Fruit fly (Drosophila melanogaster) whole organism, wandering third instar larva: ENCODE measurements around the gene mon2.

Experiments used
- Abd-B ChIP-seq: fragments of >200 bp; optimal IDR thresholded peaks from 2 replicates; lab custom pipeline; 2017; ENCODE audit warnings: missing biosample characterization, missing genetic modification characterization
- CG9705 ChIP-seq: fragments of 200-800 bp; sonication (Bioruptor generic); optimal IDR thresholded peaks from 2 replicates; lab custom pipeline; 2018; ENCODE audit warnings: missing biosample characterization, mild to moderate bottlenecking, missing genetic modification characterization
- Dfd ChIP-seq: fragments of >200 bp; optimal IDR thresholded peaks from 2 replicates; lab custom pipeline; 2017; ENCODE audit warnings: missing biosample characterization, missing genetic modification characterization
- Dif ChIP-seq: fragments of 200-275, 200-300 bp; sonication (Bioruptor generic); optimal IDR thresholded peaks from 2 replicates; lab custom pipeline; 2018; ENCODE audit warnings: missing biosample characterization, missing genetic modification characterization; ENCODE audit not compliant: partially characterized antibody
- GATAd ChIP-seq: sonication (Bioruptor generic); optimal IDR thresholded peaks from 2 replicates; lab custom pipeline; 2016; ENCODE audit warnings: missing biosample characterization, missing genetic modification characterization
- HLH106 ChIP-seq: fragments of 200-800 bp; optimal IDR thresholded peaks from 3 replicates; lab custom pipeline; 2019; ENCODE audit warnings: missing biosample characterization, mild to moderate bottlenecking, missing genetic modification characterization, moderate library complexity
- Hnf4 ChIP-seq: fragments of 200-800 bp; sonication (Bioruptor generic); optimal IDR thresholded peaks from 2 replicates; lab custom pipeline; 2016; ENCODE audit warnings: missing biosample characterization, mild to moderate bottlenecking, missing genetic modification characterization
- Hr83 ChIP-seq: fragments of 200-300 bp; sonication (Bioruptor generic); optimal IDR thresholded peaks from 2 replicates; lab custom pipeline; 2016; ENCODE audit warnings: missing biosample characterization, mild to moderate bottlenecking, missing genetic modification characterization, moderate library complexity; ENCODE audit not compliant: poor library complexity, severe bottlenecking
- Jra ChIP-seq: sonication (Bioruptor generic); optimal IDR thresholded peaks from 2 replicates; lab custom pipeline; 2016; ENCODE audit warnings: missing biosample characterization, missing genetic modification characterization
- Mio ChIP-seq: sonication (Bioruptor generic); optimal IDR thresholded peaks from 2 replicates; lab custom pipeline; 2016; ENCODE audit warnings: missing biosample characterization, missing genetic modification characterization
- Myc ChIP-seq: fragments of >200 bp; optimal IDR thresholded peaks from 2 replicates; lab custom pipeline; 2017
- N ChIP-seq: fragments of >200 bp; optimal IDR thresholded peaks from 2 replicates; lab custom pipeline; 2018; ENCODE audit warnings: missing biosample characterization, missing external identifiers, missing genetic modification characterization
- OdsH ChIP-seq: fragments of 200-800 bp; sonication (Bioruptor generic); optimal IDR thresholded peaks from 2 replicates; lab custom pipeline; 2016; ENCODE audit warnings: missing biosample characterization, mild to moderate bottlenecking, missing genetic modification characterization
- Rel ChIP-seq, 2 experiments: fragments of 200-800 bp; sonication (Bioruptor generic) in 1 of 2; optimal IDR thresholded peaks; 2 replicates in 1 of 2; 3 replicates in 1 of 2; lab custom pipeline; 2016 to 2019; ENCODE audit warnings: mild to moderate bottlenecking in 2 of 2, missing biosample characterization in 2 of 2, missing genetic modification characterization in 2 of 2, moderate library complexity in 1 of 2
- Sp1 ChIP-seq: fragments of 200-800 bp; sonication (Bioruptor generic); optimal IDR thresholded peaks from 3 replicates; lab custom pipeline; 2019; ENCODE audit warnings: missing biosample characterization, mild to moderate bottlenecking, missing genetic modification characterization, moderate library complexity
- Vsx2 ChIP-seq: fragments of 200-300, 225-300 bp; sonication (Bioruptor generic); optimal IDR thresholded peaks from 2 replicates; lab custom pipeline; 2018; ENCODE audit warnings: missing biosample characterization, missing genetic modification characterization; ENCODE audit not compliant: partially characterized antibody
- br ChIP-seq: fragments of 200-800 bp; sonication (Bioruptor generic); optimal IDR thresholded peaks from 2 replicates; lab custom pipeline; 2016; ENCODE audit warnings: missing biosample characterization, missing genetic modification characterization
- brk ChIP-seq: fragments of 200-800 bp; sonication (Bioruptor generic); optimal IDR thresholded peaks from 2 replicates; lab custom pipeline; 2016; ENCODE audit warnings: missing biosample characterization, mild to moderate bottlenecking, missing genetic modification characterization
- dl ChIP-seq, 2 experiments: fragments of 175-275, 200-275 bp in 1 of 2; fragments of 200-275 bp in 1 of 2; sonication (Bioruptor generic); optimal IDR thresholded peaks; lab custom pipeline; 2018; ENCODE audit warnings: mild to moderate bottlenecking in 2 of 2, missing biosample characterization in 2 of 2, missing genetic modification characterization in 2 of 2, moderate library complexity in 2 of 2; ENCODE audit not compliant: partially characterized antibody in 2 of 2, insufficient read depth in 1 of 2
- dmrt93B ChIP-seq: fragments of 200-800 bp; sonication (Bioruptor generic); optimal IDR thresholded peaks from 2 replicates; lab custom pipeline; 2018; ENCODE audit warnings: missing biosample characterization, mild to moderate bottlenecking, missing genetic modification characterization
- dsf ChIP-seq: sonication (Bioruptor generic); optimal IDR thresholded peaks from 2 replicates; lab custom pipeline; 2016; ENCODE audit warnings: missing biosample characterization, missing genetic modification characterization, borderline replicate concordance
- foxo ChIP-seq, 2 experiments: fragments of 200-800 bp; sonication (Bioruptor generic); optimal IDR thresholded peaks; 2 replicates in 1 of 2; 3 replicates in 1 of 2; lab custom pipeline; 2016 to 2017; ENCODE audit warnings: missing biosample characterization in 2 of 2, missing genetic modification characterization in 2 of 2
- fru ChIP-seq: fragments of 200-800 bp; sonication (Bioruptor generic); optimal IDR thresholded peaks from 3 replicates; lab custom pipeline; 2016; ENCODE audit warnings: missing biosample characterization, mild to moderate bottlenecking, missing genetic modification characterization
- h ChIP-seq: fragments of 200-800 bp; sonication (Bioruptor generic); optimal IDR thresholded peaks from 3 replicates; lab custom pipeline; 2016; ENCODE audit warnings: missing biosample characterization, mild to moderate bottlenecking, missing genetic modification characterization
- jim ChIP-seq: fragments of 175-275, 200-325 bp; sonication (Bioruptor generic); optimal IDR thresholded peaks from 2 replicates; lab custom pipeline; 2016; ENCODE audit warnings: missing biosample characterization, mild to moderate bottlenecking, missing genetic modification characterization
- pan ChIP-seq: fragments of >200 bp; optimal IDR thresholded peaks from 2 replicates; lab custom pipeline; 2017
- psq ChIP-seq: fragments of 200-800 bp; sonication (Bioruptor generic); optimal IDR thresholded peaks from 3 replicates; lab custom pipeline; 2017; ENCODE audit warnings: missing biosample characterization, mild to moderate bottlenecking, missing genetic modification characterization, moderate library complexity
- rgr ChIP-seq: fragments of 200-800 bp; sonication (Bioruptor generic); optimal IDR thresholded peaks from 3 replicates; lab custom pipeline; 2016; ENCODE audit warnings: missing biosample characterization, mild to moderate bottlenecking, missing genetic modification characterization
- sage ChIP-seq: fragments of 200-800 bp; sonication (Bioruptor generic); optimal IDR thresholded peaks from 2 replicates; lab custom pipeline; 2016; ENCODE audit warnings: missing biosample characterization, mild to moderate bottlenecking, missing genetic modification characterization
- sv ChIP-seq: fragments of 200-800 bp; sonication (Bioruptor generic); optimal IDR thresholded peaks from 3 replicates; lab custom pipeline; 2016; ENCODE audit warnings: missing biosample characterization, missing genetic modification characterization
- usp ChIP-seq: fragments of >200 bp; optimal IDR thresholded peaks from 2 replicates; lab custom pipeline; 2017; ENCODE audit warnings: missing biosample characterization, missing genetic modification characterization

The mon2 gene

DNA sequence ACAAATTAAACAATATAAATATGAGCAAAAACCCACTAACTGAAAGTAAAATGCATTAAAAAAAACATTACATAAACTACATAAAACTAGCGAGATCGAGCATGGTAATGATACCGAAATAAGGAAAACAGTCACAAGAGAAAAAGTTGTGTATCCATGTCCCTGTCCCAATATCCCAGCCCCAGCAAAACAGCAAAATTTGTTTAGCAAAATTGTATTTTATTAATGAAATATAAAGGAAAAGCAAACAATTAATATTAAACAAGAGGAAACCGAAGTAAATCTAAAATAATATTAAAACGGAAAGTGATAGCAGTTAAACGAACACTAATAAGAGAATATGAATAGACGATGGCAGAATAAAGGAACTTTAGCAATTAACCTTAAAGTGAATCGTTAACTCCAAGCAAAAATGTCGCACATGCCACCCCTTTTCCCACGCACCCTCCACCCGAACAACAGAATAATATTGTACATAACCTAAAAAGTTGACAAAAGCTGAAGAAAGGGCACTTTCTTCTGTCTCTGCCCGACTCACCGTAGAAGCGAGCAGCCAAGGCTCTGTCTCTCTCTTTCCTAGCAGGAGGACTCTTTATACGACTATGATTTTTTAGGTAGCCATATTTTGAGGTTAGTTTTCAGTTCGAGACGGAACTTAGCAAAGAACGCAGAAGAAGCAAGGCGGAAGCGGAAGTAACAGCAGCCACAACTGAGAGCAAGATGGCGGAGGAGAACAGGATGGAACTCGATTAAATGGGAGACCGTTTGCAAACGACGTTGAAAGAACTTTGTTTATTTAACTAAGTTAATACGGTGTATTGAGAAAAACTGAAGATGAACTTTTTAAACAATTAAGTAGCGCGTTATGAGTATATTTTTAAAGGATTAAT is 13.0 kb downstream of the mon2 start:
- TF ChIP-seq sv (GFP tag; lab: Kevin White, UChicago), result no peak
- no peak for TF ChIP-seq Abd-B (GFP tag; lab: Kevin White, UChicago)
- TF ChIP-seq Myc (lab: Kevin White, UChicago), result no peak
- TF ChIP-seq HLH106 (tag; lab: Kevin White, UChicago), result no peak
- TF ChIP-seq dsf, result no peak
- no peak for TF ChIP-seq foxo (GFP tag; optimal IDR thresholded peaks at IDR 0.05; lab: Kevin White, UChicago)

DNA sequence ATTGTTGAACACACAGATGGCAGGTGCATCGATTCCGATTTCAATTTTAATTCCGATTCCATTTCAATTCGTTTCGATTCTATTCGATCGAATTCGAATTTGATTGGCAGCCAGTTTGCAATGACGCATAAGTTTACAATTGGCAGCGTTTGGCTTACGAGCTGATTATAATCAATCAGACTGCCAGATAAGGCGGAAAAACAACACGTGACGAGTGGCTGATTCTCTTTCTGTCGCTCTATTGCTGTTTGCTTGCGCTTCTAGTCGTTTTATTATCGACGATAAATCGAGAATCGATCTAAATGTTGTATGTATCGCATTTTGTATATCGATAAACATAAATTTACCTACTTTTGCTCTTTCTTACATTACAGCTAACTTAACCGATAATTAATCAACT is 19.1 kb downstream of the mon2 start:
- TF ChIP-seq foxo (GFP tag; optimal IDR thresholded peaks at IDR 0.05; lab: Kevin White, UChicago) (no peak), N (no peak)
- TF ChIP-seq, all 38 proteins: peak for 0

DNA sequence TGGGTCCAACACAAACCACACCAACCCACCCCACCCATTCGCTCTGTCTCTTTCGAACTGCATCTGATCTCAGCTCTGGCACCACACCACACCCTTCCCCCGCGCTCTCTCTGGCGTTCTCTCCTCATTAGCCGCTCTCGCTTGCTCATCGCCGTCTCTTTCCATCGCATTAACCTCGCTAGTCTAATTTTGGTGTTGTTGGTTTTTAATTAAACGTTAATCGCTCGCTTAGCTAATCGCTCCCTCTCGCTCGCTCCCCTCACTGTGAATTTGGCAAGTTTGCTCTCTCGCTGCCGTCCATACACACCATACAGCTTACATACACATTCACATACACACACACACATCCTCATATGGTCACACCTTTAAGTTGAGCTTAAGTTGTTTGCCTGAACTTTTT is 19.7 kb downstream of the mon2 start:
- TF ChIP-seq rgr (GFP tag; lab: Kevin White, UChicago) (no peak), Hr83 (GFP tag; lab: Kevin White, UChicago) (no peak), Abd-B (GFP tag; lab: Kevin White, UChicago) (no peak), foxo (GFP tag; optimal IDR thresholded peaks at IDR 0.05; lab: Kevin White, UChicago) (no peak), br (GFP tag; lab: Kevin White, UChicago) (no peak), Hnf4 (GFP tag; lab: Kevin White, UChicago) (no peak), CG9705 (no peak), Dif (GFP tag; lab: Kevin White, UChicago) (peak; percentile 65), Dfd (GFP tag; lab: Kevin White, UChicago) (no peak), dl (GFP tag; optimal IDR thresholded peaks at IDR 0.05; lab: Kevin White, UChicago; ENCODE audit: insufficient read depth in 1 of 2, partially characterized antibody in 2 of 2) (peak in 1 of 2 experiments; percentile 47), Vsx2 (GFP tag; lab: Kevin White, UChicago) (peak; percentile 97), GATAd (GFP tag; lab: Kevin White, UChicago) (no peak)

DNA sequence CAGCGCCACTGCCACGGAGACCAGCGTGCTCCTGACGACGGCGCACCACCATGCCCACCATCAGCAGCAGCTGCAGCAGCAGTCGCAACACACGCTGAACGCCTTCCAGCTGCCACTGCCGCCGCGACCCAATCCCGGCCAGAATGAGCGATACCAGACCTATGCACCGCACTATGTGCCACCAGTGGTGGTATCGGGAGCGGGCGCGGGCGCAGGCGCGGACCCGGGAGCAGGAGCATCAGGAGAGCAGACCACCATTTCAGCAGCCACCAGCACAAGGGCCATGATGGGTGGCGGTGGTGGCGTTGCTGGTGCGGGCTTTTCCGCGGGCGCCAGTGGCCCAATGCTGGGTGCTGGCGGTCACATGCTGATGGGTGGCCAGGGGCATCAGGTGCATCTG is 20.7 kb downstream of the mon2 start:
- TF ChIP-seq pan (peak; percentile 83), usp (GFP tag; lab: Kevin White, UChicago) (no peak)

DNA sequence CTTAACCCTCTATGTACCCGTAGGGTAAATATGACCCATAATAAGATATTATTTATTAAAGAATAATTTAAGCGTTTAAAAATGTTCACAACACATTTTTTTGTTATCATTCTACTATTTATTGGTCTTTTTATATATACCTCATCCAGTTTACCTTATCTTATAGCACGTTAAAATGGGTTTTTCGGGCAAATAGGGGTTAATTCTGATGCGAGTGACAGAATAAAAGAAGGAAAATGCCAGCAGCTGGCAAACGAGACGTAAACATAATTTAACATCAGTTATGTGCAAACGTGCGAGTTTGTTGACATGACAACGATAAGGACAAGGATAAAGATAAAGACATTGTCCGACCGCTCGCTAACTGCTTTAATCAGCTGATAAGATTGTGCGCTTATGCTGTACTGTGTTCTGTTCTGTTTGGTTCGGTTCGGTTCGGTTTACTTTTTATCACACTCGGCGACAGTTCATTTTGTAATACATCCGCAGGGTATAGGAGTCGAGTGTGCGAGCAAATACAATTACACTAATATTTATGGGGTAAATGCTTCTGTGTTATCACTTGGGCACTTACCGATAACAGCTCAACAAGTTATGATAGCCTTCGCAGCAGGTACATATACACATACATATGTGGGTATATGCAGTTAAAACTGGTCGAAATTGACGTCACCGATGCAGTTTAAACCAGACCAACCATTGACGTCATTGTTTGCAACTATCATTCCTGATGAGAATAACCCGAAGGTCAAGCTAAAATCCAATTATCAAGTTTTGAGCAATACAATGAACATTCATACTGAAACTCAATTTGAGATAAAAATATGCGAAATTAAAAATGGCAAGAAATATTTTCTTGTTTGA is 23.1 kb downstream of the mon2 start:
- TF ChIP-seq Rel (GFP tag; optimal IDR thresholded peaks at IDR 0.05; lab: Kevin White, UChicago) (no peak), Rel (tag; optimal IDR thresholded peaks at IDR 0.05; lab: Kevin White, UChicago) (peak; percentile 47), sage (GFP tag; lab: Kevin White, UChicago) (peak; percentile 27), br (GFP tag; lab: Kevin White, UChicago) (peak; percentile 27), Hnf4 (GFP tag; lab: Kevin White, UChicago) (peak; percentile 21), foxo (GFP tag; optimal IDR thresholded peaks at IDR 0.05; lab: Kevin White, UChicago) (peak in 1 of 2 experiments; percentile 2), Jra (GFP tag; lab: Kevin White, UChicago) (peak; percentile 33), OdsH (GFP tag; lab: Kevin White, UChicago) (peak; percentile 19), usp (GFP tag; lab: Kevin White, UChicago) (no peak), HLH106 (tag; lab: Kevin White, UChicago) (peak; percentile 56), GATAd (GFP tag; lab: Kevin White, UChicago) (no peak), Sp1 (GFP tag; lab: Kevin White, UChicago) (peak; percentile 35), brk (GFP tag; lab: Kevin White, UChicago) (peak; percentile 28), Mio (no peak), h (GFP tag; lab: Kevin White, UChicago) (peak; percentile 69), jim (GFP tag; lab: Kevin White, UChicago) (no peak), dmrt93B (peak; percentile 14), fru (GFP tag; lab: Kevin White, UChicago) (peak; percentile 28), psq (GFP tag; lab: Kevin White, UChicago) (no peak)
